Fruit fly (Drosophila melanogaster): ENCODE measurements around the gene CAH7.

DNA sequence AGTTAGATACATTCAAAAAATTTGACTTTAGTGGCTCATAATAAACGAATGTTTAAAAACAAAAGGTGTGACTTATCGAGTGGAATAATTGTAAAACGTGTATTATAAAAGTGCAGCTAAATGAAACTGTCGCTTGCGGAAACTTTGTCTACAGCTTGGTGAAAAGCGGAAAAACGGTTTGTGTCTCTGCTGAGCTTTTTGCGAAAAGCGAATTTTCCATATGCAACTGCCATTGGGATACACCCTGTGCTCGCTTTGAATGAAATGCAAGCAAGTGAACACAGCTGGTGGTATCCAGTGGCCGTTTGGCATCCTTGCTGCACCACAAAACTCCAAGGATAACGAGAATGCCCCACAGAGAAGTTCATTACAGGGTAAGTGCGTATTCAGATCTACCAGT, 21.1 kb upstream of the CAH7 start:
- TF ChIP-seq CG7101 (tag; optimal IDR thresholded peaks at IDR 0.05) = no peak
- TF ChIP-seq bab1 (GFP tag; optimal IDR thresholded peaks at IDR 0.05) = no peak
- TF ChIP-seq pad (GFP tag; optimal IDR thresholded peaks at IDR 0.05) = no peak
- TF ChIP-seq Hr96 (GFP tag; optimal IDR thresholded peaks at IDR 0.05) = no peak
- no peak for TF ChIP-seq CG33017 (tag; optimal IDR thresholded peaks at IDR 0.05)
- no peak for TF ChIP-seq kay (GFP tag; ENCODE audit: borderline replicate concordance)
